Fruit fly (Drosophila melanogaster) whole organism, embryonic: ENCODE measurements around the gene Nf-YC.
A peak's percentile ranks its signal among the peaks of the same experiment; 100 is the strongest.

Source experiments
- CG10543 ChIP-seq: fragments of 200-800 bp; sonication (Bioruptor generic); optimal IDR thresholded peaks from 3 replicates; lab custom pipeline; 2017; ENCODE audit warnings: missing biosample characterization, mild to moderate bottlenecking, missing genetic modification characterization, moderate library complexity
- CG13894 ChIP-seq: fragments of 200-800 bp; sonication (Bioruptor generic); optimal IDR thresholded peaks from 3 replicates; lab custom pipeline; 2018; ENCODE audit warnings: missing biosample characterization, mild to moderate bottlenecking, missing genetic modification characterization, moderate library complexity
- CG14965 ChIP-seq: fragments of 200-800 bp; sonication (Bioruptor generic); optimal IDR thresholded peaks from 2 replicates; lab custom pipeline; 2016; ENCODE audit warnings: missing biosample characterization, missing genetic modification characterization, borderline replicate concordance
- CG17829 ChIP-seq: fragments of 200-800 bp; optimal IDR thresholded peaks from 2 replicates; lab custom pipeline; 2019; ENCODE audit warnings: missing biosample characterization, mild to moderate bottlenecking, missing genetic modification characterization, moderate library complexity
- CG1832 ChIP-seq: fragments of 200-800 bp; sonication (Bioruptor generic); optimal IDR thresholded peaks from 2 replicates; lab custom pipeline; 2017; ENCODE audit warnings: missing biosample characterization, mild to moderate bottlenecking, missing genetic modification characterization, inconsistent platforms
- CG31224 ChIP-seq: fragments of 200-800 bp; sonication (Bioruptor generic); IDR thresholded peaks from 2 replicates; pipeline ENCODE4 v1.3.6; 2022; ENCODE audit warnings: missing biosample characterization, missing genetic modification characterization
- CG32772 ChIP-seq: fragments of 200-800 bp; sonication (Bioruptor generic); IDR thresholded peaks from 2 replicates; pipeline ENCODE4 v1.3.6; 2022; ENCODE audit warnings: missing biosample characterization, missing genetic modification characterization
- CG34376 ChIP-seq: fragments of 200-800 bp; sonication (Bioruptor generic); optimal IDR thresholded peaks from 2 replicates; lab custom pipeline; 2018; ENCODE audit warnings: missing biosample characterization, mild to moderate bottlenecking, missing genetic modification characterization
- CG4282 ChIP-seq: fragments of 200-800 bp; sonication (Bioruptor generic); optimal IDR thresholded peaks from 2 replicates; lab custom pipeline; 2016; ENCODE audit warnings: missing biosample characterization, missing genetic modification characterization
- CG4360 ChIP-seq: fragments of 200-800 bp; sonication (Bioruptor generic); IDR thresholded peaks from 2 replicates; pipeline ENCODE4 v1.3.6; 2022; ENCODE audit warnings: missing biosample characterization, missing genetic modification characterization
- CG4707 ChIP-seq: fragments of 200-800 bp; sonication (Bioruptor generic); optimal IDR thresholded peaks from 2 replicates; lab custom pipeline; 2018; ENCODE audit warnings: missing biosample characterization, mild to moderate bottlenecking, missing genetic modification characterization, moderate library complexity
- CG4730 ChIP-seq: fragments of 200-800 bp; sonication (Bioruptor generic); IDR thresholded peaks from 2 replicates; pipeline ENCODE4 v1.3.6; 2022; ENCODE audit warnings: missing biosample characterization, missing genetic modification characterization
- CG6689 ChIP-seq: fragments of 200-800 bp; sonication (Bioruptor generic); IDR thresholded peaks from 2 replicates; pipeline ENCODE4 v1.3.6; 2022; ENCODE audit warnings: missing biosample characterization, missing genetic modification characterization
- CG6791 ChIP-seq: fragments of 200-800 bp; sonication (Bioruptor generic); IDR thresholded peaks from 3 replicates; pipeline ENCODE4 v1.3.6; 2022; ENCODE audit warnings: missing biosample characterization, missing genetic modification characterization; ENCODE audit not compliant: partially characterized antibody
- CG9727 ChIP-seq: fragments of 200-800 bp; sonication (Bioruptor generic); optimal IDR thresholded peaks from 3 replicates; lab custom pipeline; 2017; ENCODE audit warnings: missing biosample characterization, mild to moderate bottlenecking, missing genetic modification characterization
- CkIIα-i1 ChIP-seq: fragments of 200-800 bp; sonication (Bioruptor generic); IDR thresholded peaks from 2 replicates; pipeline ENCODE4 v1.3.6; 2022; ENCODE audit warnings: missing biosample characterization, missing genetic modification characterization
- D19A ChIP-seq: fragments of 200-800 bp; optimal IDR thresholded peaks from 3 replicates; lab custom pipeline; 2019; ENCODE audit warnings: missing biosample characterization, mild to moderate bottlenecking, missing genetic modification characterization, moderate library complexity
- D19B ChIP-seq: fragments of 200-800 bp; sonication (Bioruptor generic); optimal IDR thresholded peaks from 2 replicates; lab custom pipeline; 2017; ENCODE audit warnings: missing biosample characterization, mild to moderate bottlenecking, missing genetic modification characterization
- Dfd ChIP-seq, 2 experiments: fragments of >200 bp; optimal IDR thresholded peaks; 2 replicates each; lab custom pipeline; 2017; ENCODE audit warnings: missing biosample characterization in 2 of 2, missing genetic modification characterization in 2 of 2
- E2f1 ChIP-seq: fragments of 200-800 bp; sonication (Bioruptor generic); IDR thresholded peaks from 2 replicates; pipeline ENCODE4 v1.3.6; 2022; ENCODE audit warnings: missing biosample characterization, missing genetic modification characterization
- Fer2 ChIP-seq: fragments of 200-800 bp; sonication (Bioruptor generic); optimal IDR thresholded peaks from 2 replicates; lab custom pipeline; 2018; ENCODE audit warnings: missing biosample characterization, mild to moderate bottlenecking, missing genetic modification characterization, moderate library complexity
- HLH54F ChIP-seq: fragments of 200-800 bp; sonication (Bioruptor generic); optimal IDR thresholded peaks from 3 replicates; lab custom pipeline; 2016; ENCODE audit warnings: missing biosample characterization, missing genetic modification characterization
- Hr78 ChIP-seq, 2 experiments: fragments of 200-800 bp in 1 of 2; fragments of >200 bp in 1 of 2; sonication (Bioruptor generic) in 1 of 2; optimal IDR thresholded peaks; 2 replicates each; lab custom pipeline; 2017 to 2019; ENCODE audit warnings: missing biosample characterization in 2 of 2, missing genetic modification characterization in 2 of 2, mild to moderate bottlenecking in 1 of 2, moderate library complexity in 1 of 2
- Med ChIP-seq: fragments of 200-800 bp; sonication (Bioruptor generic); peaks from one replicate; lab custom pipeline; 2016; ENCODE audit warnings: missing biosample characterization, missing genetic modification characterization, mild to moderate bottlenecking, inconsistent platforms, moderate library complexity
- Meics ChIP-seq: fragments of 200-800 bp; sonication (Bioruptor generic); optimal IDR thresholded peaks from 2 replicates; lab custom pipeline; 2017; ENCODE audit warnings: missing biosample characterization, mild to moderate bottlenecking, missing genetic modification characterization
- Myb ChIP-seq: fragments of 200-800 bp; sonication (Bioruptor generic); optimal IDR thresholded peaks from 2 replicates; lab custom pipeline; 2016; ENCODE audit warnings: missing biosample characterization, missing genetic modification characterization
- Oli ChIP-seq: fragments of 200-800 bp; sonication (Bioruptor generic); optimal IDR thresholded peaks from 2 replicates; lab custom pipeline; 2018; ENCODE audit warnings: missing biosample characterization, mild to moderate bottlenecking, missing genetic modification characterization, moderate library complexity
- Vsx1 ChIP-seq: fragments of 200-800 bp; sonication (Bioruptor generic); optimal IDR thresholded peaks from 2 replicates; lab custom pipeline; 2017; ENCODE audit warnings: missing biosample characterization, mild to moderate bottlenecking, missing genetic modification characterization, missing genetic modification reagents
- ac ChIP-seq: fragments of 200-800 bp; sonication (Bioruptor generic); optimal IDR thresholded peaks from 3 replicates; lab custom pipeline; 2017; ENCODE audit warnings: missing biosample characterization, mild to moderate bottlenecking, missing genetic modification characterization
- ash1 ChIP-seq: fragments of 200-800 bp; sonication (Bioruptor generic); optimal IDR thresholded peaks from 2 replicates; lab custom pipeline; 2018; ENCODE audit warnings: missing biosample characterization, mild to moderate bottlenecking, missing genetic modification characterization
- bab2 ChIP-seq: fragments of 200-800 bp; sonication (Bioruptor generic); optimal IDR thresholded peaks from 2 replicates; lab custom pipeline; 2016; ENCODE audit warnings: missing biosample characterization, missing genetic modification characterization
- bbx ChIP-seq: fragments of 200-800 bp; sonication (Bioruptor generic); IDR thresholded peaks from 2 replicates; pipeline ENCODE4 v1.3.6; 2022; ENCODE audit warnings: missing biosample characterization, missing genetic modification characterization; ENCODE audit not compliant: partially characterized antibody
- crp ChIP-seq, 2 experiments: fragments of 200-800 bp; sonication (Bioruptor generic); optimal IDR thresholded peaks; 2 replicates in 1 of 2; 3 replicates in 1 of 2; lab custom pipeline; 2017; ENCODE audit warnings: missing biosample characterization in 2 of 2, missing genetic modification characterization in 2 of 2, mild to moderate bottlenecking in 1 of 2, moderate library complexity in 1 of 2
- grn ChIP-seq: fragments of 200-800 bp; sonication (Bioruptor generic); optimal IDR thresholded peaks from 3 replicates; lab custom pipeline; 2017; ENCODE audit warnings: missing biosample characterization, missing genetic modification characterization
- gt ChIP-seq: fragments of 200-800 bp; sonication (Bioruptor generic); IDR thresholded peaks from 2 replicates; pipeline ENCODE4 v1.3.6; 2022; ENCODE audit warnings: missing biosample characterization, missing genetic modification characterization
- kni ChIP-seq: fragments of 200-800 bp; sonication (Bioruptor generic); optimal IDR thresholded peaks from 3 replicates; lab custom pipeline; 2017; ENCODE audit warnings: mild to moderate bottlenecking, missing biosample characterization, missing genetic modification reagents, missing genetic modification characterization
- maf-S ChIP-seq: fragments of 200-800 bp; sonication (Bioruptor generic); optimal IDR thresholded peaks from 2 replicates; lab custom pipeline; 2016; ENCODE audit warnings: missing biosample characterization, missing genetic modification characterization
- nmo ChIP-seq: fragments of 200-800 bp; sonication (Bioruptor generic); optimal IDR thresholded peaks from 2 replicates; lab custom pipeline; 2018; ENCODE audit warnings: missing biosample characterization, mild to moderate bottlenecking, missing genetic modification characterization, moderate library complexity
- onecut ChIP-seq: fragments of 200-800 bp; sonication (Bioruptor generic); IDR thresholded peaks from 2 replicates; pipeline ENCODE4 v1.3.6; 2022; ENCODE audit warnings: missing biosample characterization, missing genetic modification characterization
- pfk ChIP-seq: fragments of 200-800 bp; sonication (Bioruptor generic); optimal IDR thresholded peaks from 2 replicates; lab custom pipeline; 2018; ENCODE audit warnings: missing biosample characterization, mild to moderate bottlenecking, missing genetic modification characterization, moderate library complexity
- pros ChIP-seq: fragments of 200-800 bp; sonication (Bioruptor generic); optimal IDR thresholded peaks from 3 replicates; lab custom pipeline; 2019; ENCODE audit warnings: missing biosample characterization, mild to moderate bottlenecking, missing genetic modification characterization, moderate library complexity
- pum ChIP-seq: fragments of 200-800 bp; sonication (Bioruptor generic); optimal IDR thresholded peaks from 2 replicates; lab custom pipeline; 2016; ENCODE audit warnings: missing biosample characterization, missing genetic modification characterization
- rib ChIP-seq: fragments of 200-800 bp; sonication (Bioruptor generic); IDR thresholded peaks from 2 replicates; pipeline ENCODE4 v1.3.6; 2022; ENCODE audit warnings: missing biosample characterization, missing genetic modification characterization
- sens ChIP-seq: fragments of 200-800 bp; sonication (Bioruptor generic); peaks from one replicate; lab custom pipeline; 2016; ENCODE audit warnings: missing biosample characterization, missing genetic modification characterization
- sqz ChIP-seq: fragments of 200-800 bp; sonication (Bioruptor generic); optimal IDR thresholded peaks from 3 replicates; lab custom pipeline; 2018; ENCODE audit warnings: missing biosample characterization, mild to moderate bottlenecking, missing genetic modification characterization
- tap ChIP-seq: fragments of 200-800 bp; optimal IDR thresholded peaks from 3 replicates; lab custom pipeline; 2019; ENCODE audit warnings: missing biosample characterization, mild to moderate bottlenecking, missing genetic modification characterization, moderate library complexity
- unc-4 ChIP-seq: fragments of 200-800 bp; sonication (Bioruptor generic); IDR thresholded peaks from 2 replicates; pipeline ENCODE4 v1.3.6; 2022; ENCODE audit warnings: missing biosample characterization, missing genetic modification characterization; ENCODE audit not compliant: partially characterized antibody

Gene Nf-YC

DNA sequence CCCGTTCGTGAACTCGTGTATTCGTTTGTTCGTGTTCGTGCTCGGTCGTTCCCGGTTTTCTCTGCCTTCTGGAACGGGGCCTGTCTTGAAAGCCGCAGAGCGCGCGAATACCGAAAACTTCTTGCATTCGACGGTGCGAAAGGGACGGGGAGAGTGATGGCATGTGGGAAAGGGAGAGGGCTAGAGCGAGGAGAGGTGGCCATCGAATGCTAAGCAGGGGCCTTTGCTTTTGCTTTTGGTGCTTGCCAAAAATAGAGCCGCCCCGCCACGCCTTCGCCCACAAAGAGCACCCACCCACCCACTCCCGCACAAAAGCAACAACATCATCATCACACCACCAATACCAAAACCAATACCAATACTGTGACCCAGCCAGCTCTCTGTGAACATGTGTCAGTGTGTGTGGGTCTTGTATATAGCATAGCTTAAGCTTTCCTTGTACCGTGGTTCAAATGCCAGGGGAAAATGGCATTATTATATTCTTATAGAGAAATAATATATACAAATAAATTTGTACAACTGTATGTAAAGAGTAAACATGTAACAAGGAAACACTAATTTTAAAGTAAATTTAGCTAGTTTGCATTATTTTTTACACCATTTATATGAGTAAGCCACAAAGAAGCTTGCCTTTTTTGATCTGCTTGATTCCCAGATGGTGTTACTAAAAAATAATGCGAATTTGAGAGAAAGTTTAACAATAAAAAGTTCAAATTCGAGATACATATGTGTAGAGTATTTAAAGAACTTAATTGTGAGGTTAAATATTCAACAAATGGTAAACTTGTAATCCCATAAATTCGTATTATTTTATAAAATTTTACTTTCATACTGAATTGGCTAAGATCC is 46.7 kb upstream of the Nf-YC start, which contains the start of gene CG14434 (continued):
- peak; percentile 29 for TF ChIP-seq pum (GFP tag; lab: Kevin White, UChicago)
- peak; percentile 5 for TF ChIP-seq Fer2 (tag; lab: Kevin White, UChicago)
- TF ChIP-seq bbx = peak; percentile 49

DNA sequence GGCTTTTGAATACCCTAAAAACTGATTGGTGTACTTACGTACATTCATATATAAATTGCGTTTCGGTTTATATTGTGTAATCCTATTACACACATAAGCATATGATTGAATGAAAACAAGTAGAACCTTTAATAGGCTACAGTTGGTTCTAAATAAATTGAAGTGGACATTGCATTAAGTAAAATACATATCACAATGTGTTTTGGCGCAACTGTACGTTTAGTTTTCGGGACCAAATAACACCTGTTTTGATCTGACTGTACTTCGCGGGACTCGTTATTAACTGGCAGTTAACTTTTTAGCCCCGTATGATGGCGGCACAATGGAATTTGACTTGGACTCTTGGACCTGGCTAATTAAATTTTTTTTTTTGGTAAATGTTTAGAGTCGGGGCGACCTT is 46.0 kb upstream of the Nf-YC start:
- TF ChIP-seq D19B (GFP tag; lab: Kevin White, UChicago) = no peak
- TF ChIP-seq CG14965 = no peak
- no peak for TF ChIP-seq CG6689 (GFP tag; lab: Robert Waterston, UW)
- TF ChIP-seq unc-4 (GFP tag; lab: Robert Waterston, UW) = no peak
- no peak for TF ChIP-seq CG4360 (GFP tag; lab: Robert Waterston, UW)
- TF ChIP-seq D19A = peak; percentile 71
- no peak for TF ChIP-seq Meics (GFP tag; lab: Kevin White, UChicago)
- TF ChIP-seq ash1 (GFP tag; lab: Kevin White, UChicago) = no peak
- TF ChIP-seq E2f1 (GFP tag; lab: Robert Waterston, UW) = no peak
- peak; percentile 35 for TF ChIP-seq Med
- no peak for TF ChIP-seq CG9727
- no peak for TF ChIP-seq CG31224 (GFP tag; lab: Robert Waterston, UW)
- TF ChIP-seq Vsx1 (GFP tag; lab: Kevin White, UChicago) = peak; percentile 10
- no peak for TF ChIP-seq pum (GFP tag; lab: Kevin White, UChicago)
- 0 out of 3 replicates have a peak, but pooled peaks have one; percentile 20 for TF ChIP-seq CG6791 (GFP tag; lab: Robert Waterston, UW)
- TF ChIP-seq maf-S = no peak
- TF ChIP-seq CG32772 (GFP tag; lab: Robert Waterston, UW) = no peak
- TF ChIP-seq Myb (GFP tag; lab: Kevin White, UChicago) = no peak
- TF ChIP-seq CG4282 (GFP tag; lab: Kevin White, UChicago) = no peak
- TF ChIP-seq CG4730 = no peak
- TF ChIP-seq grn = no peak
- peak; percentile 63 for TF ChIP-seq sens
- TF ChIP-seq rib (GFP tag; lab: Robert Waterston, UW) = no peak
- TF ChIP-seq sqz (GFP tag; lab: Kevin White, UChicago) = peak; percentile 40
- no peak for TF ChIP-seq Oli (tag; lab: Kevin White, UChicago)

DNA sequence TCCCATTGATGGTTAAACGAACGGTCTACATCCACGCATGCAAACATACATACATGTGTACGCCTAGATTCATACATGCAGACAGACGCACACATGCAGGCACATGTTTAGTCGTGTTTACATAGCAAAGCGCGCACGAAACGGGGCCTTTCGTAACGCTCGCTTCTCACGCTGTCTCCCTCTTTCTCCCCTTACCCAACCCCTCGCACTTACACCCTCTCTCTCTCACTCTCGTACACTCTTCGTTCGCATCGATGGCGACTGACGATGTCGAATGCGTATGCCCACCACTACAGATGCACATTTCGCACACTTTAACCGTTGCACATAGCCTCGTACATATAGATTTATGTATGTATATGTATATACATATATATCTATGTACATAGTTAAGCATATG is 45.3 kb upstream of the Nf-YC start:
- TF ChIP-seq nmo (no peak), kni (GFP tag; lab: Kevin White, UChicago) (peak; percentile 86), onecut (GFP tag; lab: Robert Waterston, UW) (peak; percentile 13; the same call in 1 of the 2 replicates), CG10543 (peak; percentile 81), bab2 (GFP tag; lab: Kevin White, UChicago) (no peak), crp (GFP tag; optimal IDR thresholded peaks at IDR 0.05; lab: Kevin White, UChicago) (no peak), CG4707 (GFP tag; lab: Kevin White, UChicago) (peak; percentile 7), rib (GFP tag; lab: Robert Waterston, UW) (peak; percentile 63), ac (GFP tag; lab: Kevin White, UChicago) (no peak), CkIIα-i1 (no peak), CG34376 (GFP tag; lab: Kevin White, UChicago) (peak; percentile 20), CG13894 (peak; percentile 86), HLH54F (GFP tag; lab: Kevin White, UChicago) (no peak), Dfd (GFP tag; optimal IDR thresholded peaks at IDR 0.05; lab: Kevin White, UChicago) (no peak), pros (GFP tag; lab: Kevin White, UChicago) (peak; percentile 77), tap (tag; lab: Kevin White, UChicago) (peak; percentile 26), pfk (GFP tag; lab: Kevin White, UChicago) (peak; percentile 51), Hr78 (GFP tag; optimal IDR thresholded peaks at IDR 0.05; lab: Kevin White, UChicago) (no peak), CG17829 (peak; percentile 27), CG1832 (peak; percentile 77), gt (GFP tag; lab: Robert Waterston, UW) (no peak)
